Worm (Caenorhabditis elegans) whole organism, L2 larva: ENCODE measurements around the gene T06A10.106.

Experiments
- ceh-16 ChIP-seq: fragments of 150-350 bp; optimal IDR thresholded peaks from 2 replicates; lab custom pipeline; 2014; ENCODE audit warnings: missing biosample characterization, missing genetic modification characterization
- lin-11 ChIP-seq: fragments of 150-350 bp; sonication (generic microtip); optimal IDR thresholded peaks from 2 replicates; lab custom pipeline; 2014; ENCODE audit warnings: missing biosample characterization, missing genetic modification characterization, inconsistent platforms, mixed read lengths
- lin-39 ChIP-seq: fragments of 150-350 bp; optimal IDR thresholded peaks from 2 replicates; lab custom pipeline; 2014; ENCODE audit warnings: missing biosample characterization, missing genetic modification reagents, missing genetic modification characterization
- lsy-2 ChIP-seq, 2 experiments: fragments of 150-350 bp in 1 of 2; sonication (generic microtip) in 1 of 2; optimal IDR thresholded peaks; 2 replicates each; lab custom pipeline; 2014 to 2017; ENCODE audit warnings: missing biosample characterization in 2 of 2, missing genetic modification characterization in 2 of 2
- nhr-10 ChIP-seq: sonication (generic microtip); optimal IDR thresholded peaks from 2 replicates; lab custom pipeline; 2017; ENCODE audit warnings: missing biosample characterization, missing genetic modification characterization
- nhr-11 ChIP-seq: fragments of 150-350 bp; optimal IDR thresholded peaks from 2 replicates; lab custom pipeline; 2014; ENCODE audit warnings: missing biosample characterization, missing genetic modification characterization
- nhr-6 ChIP-seq: fragments of 150-350 bp; optimal IDR thresholded peaks from 2 replicates; lab custom pipeline; 2014; ENCODE audit warnings: missing biosample characterization, missing genetic modification characterization
- sma-3 ChIP-seq: sonication (generic microtip); optimal IDR thresholded peaks from 2 replicates; lab custom pipeline; 2016; ENCODE audit warnings: missing genetic modification reagents, missing genetic modification characterization, missing compliant biosample characterization
- snpc-4 ChIP-seq: fragments of 150-350 bp; optimal IDR thresholded peaks from 2 replicates; lab custom pipeline; 2014; ENCODE audit warnings: missing biosample characterization, missing genetic modification characterization
- unc-62 ChIP-seq: fragments of 150-350 bp; optimal IDR thresholded peaks from 2 replicates; lab custom pipeline; 2014; ENCODE audit warnings: missing biosample characterization, missing genetic modification reagents, missing genetic modification characterization
- ztf-1 ChIP-seq: fragments of 200-800 bp; sonication (Bioruptor generic); conservative IDR thresholded peaks from 2 replicates; pipeline ENCODE4 v1.3.6; 2022; ENCODE audit warnings: missing genetic modification characterization, missing compliant biosample characterization
- ztf-4 ChIP-seq: fragments of 150-350 bp; optimal IDR thresholded peaks from 2 replicates; lab custom pipeline; 2014; ENCODE audit warnings: missing biosample characterization, missing genetic modification characterization

- TF ChIP-seq lin-39 (tag; lab: Kevin White, UChicago) (no peak), snpc-4 (tag; lab: Kevin White, UChicago) (no peak), ceh-16 (tag; lab: Kevin White, UChicago) (no peak), ztf-4 (tag; lab: Kevin White, UChicago) (no peak), nhr-6 (tag; lab: Kevin White, UChicago) (no peak), nhr-11 (tag; lab: Kevin White, UChicago) (no peak), ztf-1 (no peak), lsy-2 (tag; optimal IDR thresholded peaks at IDR 0.05; lab: Kevin White, UChicago) (no peak), lin-11 (tag; lab: Kevin White, UChicago) (no peak), nhr-10 (tag; lab: Kevin White, UChicago) (no peak), sma-3 (no peak), unc-62 (no peak)
These were observed 14.0 kb downstream of the T06A10.106 start, which contains the start of gene map-2 for ce11 chrIV:16854790-16855189.
